Worm (Caenorhabditis elegans) whole organism, L2 larva: ENCODE measurements around the gene ZC416.2.

ENCODE experiments used
- lsy-2 ChIP-seq, 2 experiments: fragments of 150-350 bp in 1 of 2; sonication (generic microtip) in 1 of 2; optimal IDR thresholded peaks; 2 replicates each; lab custom pipeline; 2014 to 2017; ENCODE audit warnings: missing biosample characterization in 2 of 2, missing genetic modification characterization in 2 of 2
- nhr-11 ChIP-seq: fragments of 150-350 bp; optimal IDR thresholded peaks from 2 replicates; lab custom pipeline; 2014; ENCODE audit warnings: missing biosample characterization, missing genetic modification characterization
- unc-62 ChIP-seq: fragments of 150-350 bp; optimal IDR thresholded peaks from 2 replicates; lab custom pipeline; 2014; ENCODE audit warnings: missing biosample characterization, missing genetic modification reagents, missing genetic modification characterization

DNA sequence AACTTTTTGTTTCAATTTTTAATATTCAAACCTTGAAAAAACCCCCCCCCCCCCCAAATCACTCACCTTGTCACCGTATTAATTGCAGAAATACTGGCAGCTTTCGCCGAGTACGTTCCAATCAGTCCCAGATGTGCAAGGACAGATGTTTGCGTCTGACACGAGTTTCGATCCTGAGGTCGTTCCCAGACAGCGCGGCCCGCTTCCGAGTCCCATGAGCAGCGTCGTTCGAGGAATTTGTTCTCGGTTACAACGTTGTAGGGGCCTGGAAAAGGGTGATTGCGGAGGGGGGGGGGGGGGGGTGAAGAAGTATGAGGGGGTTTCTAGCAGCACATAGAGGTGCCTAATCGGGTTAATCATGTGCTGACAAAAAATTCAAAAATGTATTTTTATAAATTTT lies 29.4 kb downstream of the ZC416.2 start:
- TF ChIP-seq unc-62 (GFP tag; lab: Kevin White, UChicago) (no peak), lsy-2 (tag; optimal IDR thresholded peaks at IDR 0.05; lab: Kevin White, UChicago) (no peak), nhr-11 (tag; lab: Kevin White, UChicago) (no peak)
